Fruit fly (Drosophila melanogaster): ENCODE data around the gene CG12493.

Gene CG12493

DNA sequence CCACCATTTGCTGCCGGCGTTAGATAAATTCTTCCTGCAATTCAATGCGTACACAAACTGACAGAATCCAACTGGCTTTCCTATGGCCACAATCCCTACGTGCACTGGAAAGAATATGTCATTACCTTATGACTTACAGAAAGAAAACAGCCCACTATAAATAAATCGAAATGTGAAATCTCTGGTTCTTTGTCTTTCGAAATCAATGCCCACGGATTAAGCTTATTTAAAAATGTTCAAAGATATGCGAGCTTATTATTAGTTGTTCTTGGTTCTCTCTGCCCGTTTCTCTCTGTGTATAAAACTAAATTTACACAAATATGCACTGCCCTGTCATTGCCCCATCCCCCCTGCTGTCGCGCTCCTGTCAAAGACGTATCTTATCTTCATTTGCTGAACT, 8.4 kb downstream of the CG12493 start:
- TF ChIP-seq Pif1B (GFP tag; optimal IDR thresholded peaks at IDR 0.05): peak; percentile 31
- no peak for TF ChIP-seq CG32121 (GFP tag; IDR thresholded peaks at IDR 0.05)
- TF ChIP-seq D1 (tag; optimal IDR thresholded peaks at IDR 0.05): no peak
- TF ChIP-seq CG9948 (tag; optimal IDR thresholded peaks at IDR 0.05): peak; percentile 34
- no peak for TF ChIP-seq CG17806 (tag; optimal IDR thresholded peaks at IDR 0.05)
- 0 out of 3 replicates have a peak, but pooled peaks have one; percentile 35 for TF ChIP-seq fd96Ca (GFP tag; IDR thresholded peaks at IDR 0.05)
- peak; percentile 22 for TF ChIP-seq Pif1A (GFP tag; optimal IDR thresholded peaks at IDR 0.05)
- TF ChIP-seq CG8301 (tag; optimal IDR thresholded peaks at IDR 0.05): peak; percentile 69
- TF ChIP-seq EcR (GFP tag; optimal IDR thresholded peaks at IDR 0.05): no peak
- 0 out of 3 replicates have a peak, but pooled peaks have one; percentile 42 for TF ChIP-seq CG4496 (GFP tag; IDR thresholded peaks at IDR 0.05)
- peak; percentile 8 for TF ChIP-seq CG8159 (tag; optimal IDR thresholded peaks at IDR 0.05)
- TF ChIP-seq CG14655 (GFP tag; optimal IDR thresholded peaks at IDR 0.05): peak; percentile 80

DNA sequence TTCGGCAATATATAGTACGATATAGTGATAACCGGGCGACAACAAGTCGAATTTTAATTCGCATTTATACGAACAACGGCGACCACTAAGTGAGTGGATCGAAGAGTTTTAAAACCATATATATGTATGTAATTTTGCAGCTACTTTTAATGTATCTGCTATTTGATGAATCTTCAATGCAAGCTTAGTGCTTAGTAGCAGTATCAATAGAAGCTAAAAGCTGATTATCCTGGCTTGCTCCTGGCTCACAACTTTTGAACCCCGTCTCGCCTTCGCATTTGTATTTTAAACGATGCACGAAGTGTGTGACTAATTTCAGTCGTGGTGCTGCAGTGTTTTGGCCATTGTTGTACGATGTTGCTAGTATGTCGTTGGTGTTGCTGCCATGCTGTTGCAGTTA, 16.9 kb downstream of the CG12493 start:
- TF ChIP-seq CG17806 (tag; optimal IDR thresholded peaks at IDR 0.05) (no peak), CG34367 (tag; optimal IDR thresholded peaks at IDR 0.05) (no peak), CG4496 (GFP tag; IDR thresholded peaks at IDR 0.05) (peak; percentile 60; the same call in 1 of the 3 replicates), CG12605 (GFP tag; IDR thresholded peaks at IDR 0.05) (no peak), D1 (tag; optimal IDR thresholded peaks at IDR 0.05) (no peak), Pif1B (GFP tag; optimal IDR thresholded peaks at IDR 0.05) (no peak), gl (tag; optimal IDR thresholded peaks at IDR 0.05) (no peak), CG14655 (GFP tag; optimal IDR thresholded peaks at IDR 0.05) (peak; percentile 14), CG10348 (GFP tag; IDR thresholded peaks at IDR 0.05) (peak; percentile 35; the same call in 1 of the 2 replicates), CG8159 (tag; optimal IDR thresholded peaks at IDR 0.05) (no peak), CG15710 (tag; optimal IDR thresholded peaks at IDR 0.05) (no peak), Ets98B (GFP tag; IDR thresholded peaks at IDR 0.05) (peak; percentile 74), CG32121 (GFP tag; IDR thresholded peaks at IDR 0.05) (peak; percentile 76), Snoo (tag; optimal IDR thresholded peaks at IDR 0.05) (no peak), EcR (GFP tag; optimal IDR thresholded peaks at IDR 0.05) (no peak), Pif1A (GFP tag; optimal IDR thresholded peaks at IDR 0.05) (no peak), fd96Ca (GFP tag; IDR thresholded peaks at IDR 0.05) (peak; percentile 62; the same call in 2 of the 3 replicates), rn (GFP tag; IDR thresholded peaks at IDR 0.05) (no peak), CG9948 (tag; optimal IDR thresholded peaks at IDR 0.05) (no peak), CG8301 (tag; optimal IDR thresholded peaks at IDR 0.05) (no peak), CG13204 (GFP tag; optimal IDR thresholded peaks at IDR 0.05) (no peak)

dm6 chr3L:4731687-4732086, 21.9 kb downstream of the CG12493 start:
- TF ChIP-seq Ets98B (GFP tag; IDR thresholded peaks at IDR 0.05) (peak; percentile 35; the same call in 1 of the 2 replicates), CG17806 (tag; optimal IDR thresholded peaks at IDR 0.05) (peak; percentile 65), Snoo (tag; optimal IDR thresholded peaks at IDR 0.05) (no peak), EcR (GFP tag; optimal IDR thresholded peaks at IDR 0.05) (no peak), Pif1B (GFP tag; optimal IDR thresholded peaks at IDR 0.05) (peak; percentile 49), gl (tag; optimal IDR thresholded peaks at IDR 0.05) (no peak), CG14655 (GFP tag; optimal IDR thresholded peaks at IDR 0.05) (peak; percentile 56), CG12605 (GFP tag; IDR thresholded peaks at IDR 0.05) (peak; percentile 36), fd96Ca (GFP tag; IDR thresholded peaks at IDR 0.05) (no peak), CG13204 (GFP tag; optimal IDR thresholded peaks at IDR 0.05) (no peak), CG10348 (GFP tag; IDR thresholded peaks at IDR 0.05) (no peak), CG34367 (tag; optimal IDR thresholded peaks at IDR 0.05) (peak; percentile 69), CG8301 (tag; optimal IDR thresholded peaks at IDR 0.05) (peak; percentile 27), CG9948 (tag; optimal IDR thresholded peaks at IDR 0.05) (peak; percentile 71), CG8159 (tag; optimal IDR thresholded peaks at IDR 0.05) (peak; percentile 48), D1 (tag; optimal IDR thresholded peaks at IDR 0.05) (no peak), Pif1A (GFP tag; optimal IDR thresholded peaks at IDR 0.05) (peak; percentile 68), rn (GFP tag; IDR thresholded peaks at IDR 0.05) (no peak), CG4496 (GFP tag; IDR thresholded peaks at IDR 0.05) (peak; percentile 69; the same call in 1 of the 3 replicates), CG32121 (GFP tag; IDR thresholded peaks at IDR 0.05) (no peak), CG15710 (tag; optimal IDR thresholded peaks at IDR 0.05) (peak; percentile 73)

- TF ChIP-seq CG14655 (GFP tag; optimal IDR thresholded peaks at IDR 0.05): no peak
- no peak for TF ChIP-seq CG32121 (GFP tag; IDR thresholded peaks at IDR 0.05)
- no peak for TF ChIP-seq CG10348 (GFP tag; IDR thresholded peaks at IDR 0.05)
These were observed 23.7 kb downstream of the CG12493 start for dm6 chr3L:4729805-4730204.

dm6 chr3L:4721886-4722285, 31.7 kb downstream of the CG12493 start:
- no peak for TF ChIP-seq Snoo (tag; optimal IDR thresholded peaks at IDR 0.05)
- TF ChIP-seq CG4496 (GFP tag; IDR thresholded peaks at IDR 0.05): peak; percentile 92
- peak; percentile 79 for TF ChIP-seq rn (GFP tag; IDR thresholded peaks at IDR 0.05)
- peak; percentile 93 for TF ChIP-seq CG32121 (GFP tag; IDR thresholded peaks at IDR 0.05)
- TF ChIP-seq EcR (GFP tag; optimal IDR thresholded peaks at IDR 0.05): no peak
- TF ChIP-seq CG14655 (GFP tag; optimal IDR thresholded peaks at IDR 0.05): peak; percentile 85
- TF ChIP-seq Pif1A (GFP tag; optimal IDR thresholded peaks at IDR 0.05): peak; percentile 68
- TF ChIP-seq Ets98B (GFP tag; IDR thresholded peaks at IDR 0.05): peak; percentile 91
- peak; percentile 74 for TF ChIP-seq CG17806 (tag; optimal IDR thresholded peaks at IDR 0.05)
- no peak for TF ChIP-seq gl (tag; optimal IDR thresholded peaks at IDR 0.05)
- TF ChIP-seq CG9948 (tag; optimal IDR thresholded peaks at IDR 0.05): peak; percentile 76
- TF ChIP-seq CG12605 (GFP tag; IDR thresholded peaks at IDR 0.05): peak; percentile 81
- TF ChIP-seq D1 (tag; optimal IDR thresholded peaks at IDR 0.05): peak; percentile 12
- peak; percentile 52 for TF ChIP-seq CG34367 (tag; optimal IDR thresholded peaks at IDR 0.05)
- TF ChIP-seq CG10348 (GFP tag; IDR thresholded peaks at IDR 0.05): peak; percentile 55; the same call in 1 of the 2 replicates
- TF ChIP-seq CG8159 (tag; optimal IDR thresholded peaks at IDR 0.05): peak; percentile 68
- TF ChIP-seq CG13204 (GFP tag; optimal IDR thresholded peaks at IDR 0.05): no peak
- peak; percentile 86 for TF ChIP-seq CG8301 (tag; optimal IDR thresholded peaks at IDR 0.05)
- TF ChIP-seq CG15710 (tag; optimal IDR thresholded peaks at IDR 0.05): peak; percentile 54
- TF ChIP-seq Pif1B (GFP tag; optimal IDR thresholded peaks at IDR 0.05): peak; percentile 72
- TF ChIP-seq fd96Ca (GFP tag; IDR thresholded peaks at IDR 0.05): peak; percentile 69

Data from whole organism, pupa.